Fruit fly (Drosophila melanogaster): Measurements from ENCODE around the gene CCHa2.

DNA sequence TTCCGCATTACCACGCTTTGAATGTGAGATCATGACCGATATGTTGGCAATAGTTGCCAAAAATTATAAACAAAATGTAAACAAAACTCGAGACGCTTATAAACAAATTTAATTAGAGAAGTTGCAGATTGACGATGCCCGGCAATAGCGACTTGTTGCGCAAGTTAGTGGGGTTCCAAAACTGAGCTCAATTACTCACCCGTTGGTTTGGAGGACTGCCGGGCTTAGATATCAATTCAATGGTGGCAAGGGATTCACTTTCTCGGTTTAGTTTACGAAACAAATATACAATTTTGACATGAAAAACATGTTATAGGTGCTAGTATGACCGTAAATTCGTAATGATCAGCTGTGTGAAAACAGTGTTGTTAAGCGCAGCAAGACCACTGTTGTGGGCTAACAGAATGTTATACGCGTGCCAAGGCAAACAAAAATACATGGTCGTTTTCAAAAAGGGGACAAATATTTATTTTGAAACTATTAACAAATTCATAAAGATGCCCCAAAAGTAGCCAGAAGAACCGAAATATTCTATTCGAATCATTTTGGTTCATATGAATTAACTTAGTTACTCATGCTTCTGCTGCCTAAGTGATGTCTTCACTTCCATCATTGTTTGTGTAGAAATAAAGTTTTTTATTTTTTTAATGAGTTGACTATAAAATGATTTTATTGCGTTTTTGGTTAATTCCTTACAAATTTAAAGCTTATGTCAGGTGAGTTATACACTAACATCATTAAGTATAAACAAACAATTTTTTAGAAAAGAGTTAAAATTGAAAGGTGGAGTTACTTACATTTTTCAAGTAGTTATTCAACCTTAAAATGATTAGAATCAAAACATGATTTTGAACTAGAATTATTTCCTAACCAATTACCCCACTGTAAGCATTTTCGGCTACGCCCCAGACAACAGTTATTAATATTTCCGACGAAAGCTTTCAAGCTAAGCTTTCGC is 28.2 kb downstream of the CCHa2 start, which contains the start of gene Elp6:
- no peak for TF ChIP-seq CG8478 (optimal IDR thresholded peaks at IDR 0.05)
- TF ChIP-seq CTCF (optimal IDR thresholded peaks at IDR 0.05) = no peak

All from S2 (cell line).